Fruit fly (Drosophila melanogaster) whole organism, prepupa: Measurements from ENCODE around the gene CG8349.

Experiments
- Blimp-1 ChIP-seq: fragments of 200-800 bp; sonication (Bioruptor generic); optimal IDR thresholded peaks from 3 replicates; lab custom pipeline; 2017; ENCODE audit warnings: missing biosample characterization, missing genetic modification characterization, mild to moderate bottlenecking, moderate library complexity, missing genetic modification reagents
- CG10631 ChIP-seq: fragments of 200-800 bp; sonication (Bioruptor generic); optimal IDR thresholded peaks from 2 replicates; lab custom pipeline; 2016; ENCODE audit warnings: missing biosample characterization, missing genetic modification characterization
- CG10669 ChIP-seq: fragments of 200-800 bp; sonication (Bioruptor generic); optimal IDR thresholded peaks from 3 replicates; lab custom pipeline; 2018; ENCODE audit warnings: missing biosample characterization, mild to moderate bottlenecking, missing genetic modification characterization, moderate library complexity
- CG11294 ChIP-seq: fragments of 200-800 bp; sonication (Bioruptor generic); IDR thresholded peaks from 2 replicates; pipeline ENCODE4 v1.3.6; 2022; ENCODE audit warnings: missing biosample characterization, missing genetic modification characterization
- CG11762 ChIP-seq: fragments of 200-800 bp; sonication (Bioruptor generic); optimal IDR thresholded peaks from 3 replicates; lab custom pipeline; 2016; ENCODE audit warnings: missing biosample characterization, missing genetic modification characterization; ENCODE audit not compliant: insufficient read depth
- CG15336 ChIP-seq: fragments of 200-800 bp; sonication (Bioruptor generic); IDR thresholded peaks from 2 replicates; pipeline ENCODE4 v1.3.6; 2022; ENCODE audit warnings: missing biosample characterization, missing genetic modification characterization
- CG1621 ChIP-seq: fragments of 200-800 bp; sonication (Bioruptor generic); optimal IDR thresholded peaks from 3 replicates; lab custom pipeline; 2018; ENCODE audit warnings: missing biosample characterization, mild to moderate bottlenecking, missing genetic modification characterization
- CG16779 ChIP-seq: fragments of 200-800 bp; sonication (Bioruptor generic); optimal IDR thresholded peaks from 3 replicates; lab custom pipeline; 2017; ENCODE audit warnings: missing biosample characterization, mild to moderate bottlenecking, missing genetic modification characterization
- CG3032 ChIP-seq: fragments of 200-800 bp; optimal IDR thresholded peaks from 2 replicates; lab custom pipeline; 2019; ENCODE audit warnings: missing biosample characterization, mild to moderate bottlenecking, missing genetic modification characterization, moderate library complexity
- CG34406 ChIP-seq: fragments of 200-800 bp; sonication (Bioruptor generic); optimal IDR thresholded peaks from 3 replicates; lab custom pipeline; 2016; ENCODE audit warnings: missing biosample characterization, missing genetic modification characterization
- CG3919 ChIP-seq: fragments of 200-800 bp; sonication (Bioruptor generic); optimal IDR thresholded peaks from 3 replicates; lab custom pipeline; 2016; ENCODE audit warnings: missing biosample characterization, missing genetic modification characterization
- CG6163 ChIP-seq: fragments of 200-800 bp; sonication (Bioruptor generic); IDR thresholded peaks from 3 replicates; pipeline ENCODE4 v1.3.6; 2022; ENCODE audit warnings: missing biosample characterization, missing genetic modification characterization
- CG6276 ChIP-seq: fragments of 200-800 bp; sonication (Bioruptor generic); optimal IDR thresholded peaks from 2 replicates; lab custom pipeline; 2017; ENCODE audit warnings: missing biosample characterization, mild to moderate bottlenecking, missing genetic modification characterization
- CG6792 ChIP-seq: fragments of 200-800 bp; sonication (Bioruptor generic); optimal IDR thresholded peaks from 3 replicates; lab custom pipeline; 2016; ENCODE audit warnings: missing biosample characterization, missing genetic modification characterization
- CG6808 ChIP-seq: fragments of 200-800 bp; sonication (Bioruptor generic); optimal IDR thresholded peaks from 3 replicates; lab custom pipeline; 2017; ENCODE audit warnings: missing biosample characterization, missing genetic modification characterization, mild to moderate bottlenecking, moderate library complexity, missing genetic modification reagents
- CG8119 ChIP-seq: fragments of 200-800 bp; sonication (Bioruptor generic); IDR thresholded peaks from 3 replicates; pipeline ENCODE4 v1.3.6; 2022; ENCODE audit warnings: missing biosample characterization, missing genetic modification characterization
- CG8632 ChIP-seq: fragments of 200-800 bp; sonication (Bioruptor generic); optimal IDR thresholded peaks from 3 replicates; lab custom pipeline; 2016; ENCODE audit warnings: missing biosample characterization, missing genetic modification characterization
- CG9139 ChIP-seq: fragments of 200-800 bp; sonication (Bioruptor generic); optimal IDR thresholded peaks from 3 replicates; lab custom pipeline; 2017; ENCODE audit warnings: missing biosample characterization, mild to moderate bottlenecking, missing genetic modification characterization
- Eip78C ChIP-seq: fragments of 200-800 bp; sonication (Bioruptor generic); peaks from one replicate; lab custom pipeline; 2016; ENCODE audit warnings: missing biosample characterization, missing genetic modification characterization
- Eip93F ChIP-seq: fragments of 200-800 bp; sonication (Bioruptor generic); optimal IDR thresholded peaks from 2 replicates; lab custom pipeline; 2016; ENCODE audit warnings: missing biosample characterization, mild to moderate bottlenecking, missing genetic modification characterization
- Ets21C ChIP-seq: fragments of 200-800 bp; sonication (Bioruptor generic); optimal IDR thresholded peaks from 3 replicates; lab custom pipeline; 2016; ENCODE audit warnings: missing biosample characterization, missing genetic modification characterization
- Ets96B ChIP-seq: fragments of 200-800 bp; optimal IDR thresholded peaks from 2 replicates; lab custom pipeline; 2019; ENCODE audit warnings: missing biosample characterization, mild to moderate bottlenecking, missing genetic modification characterization, moderate library complexity
- Gug ChIP-seq: fragments of 200-800 bp; sonication (Bioruptor generic); IDR thresholded peaks from 2 replicates; pipeline ENCODE4 v1.3.6; 2022; ENCODE audit warnings: missing biosample characterization, missing genetic modification characterization
- Hr4 ChIP-seq: fragments of 200-800 bp; sonication (Bioruptor generic); optimal IDR thresholded peaks from 3 replicates; lab custom pipeline; 2016; ENCODE audit warnings: missing biosample characterization, missing genetic modification characterization
- Lpt ChIP-seq: fragments of 200-800 bp; sonication (Bioruptor generic); optimal IDR thresholded peaks from 3 replicates; lab custom pipeline; 2016; ENCODE audit warnings: missing biosample characterization, missing genetic modification characterization
- Met ChIP-seq: fragments of 200-800 bp; sonication (Bioruptor generic); optimal IDR thresholded peaks from 3 replicates; lab custom pipeline; 2016; ENCODE audit warnings: missing biosample characterization, missing genetic modification characterization
- Sox102F ChIP-seq: fragments of 200-800 bp; sonication (Bioruptor generic); optimal IDR thresholded peaks from 2 replicates; lab custom pipeline; 2016; ENCODE audit warnings: missing biosample characterization, mild to moderate bottlenecking, missing genetic modification characterization
- Sox14 ChIP-seq: fragments of 200-800 bp; sonication (Bioruptor generic); optimal IDR thresholded peaks from 3 replicates; lab custom pipeline; 2016; ENCODE audit warnings: missing biosample characterization, missing genetic modification characterization
- Sox15 ChIP-seq: fragments of 200-800 bp; sonication (Bioruptor generic); optimal IDR thresholded peaks from 3 replicates; lab custom pipeline; 2016; ENCODE audit warnings: missing biosample characterization, missing genetic modification characterization
- achi ChIP-seq: fragments of 200-800 bp; sonication (Bioruptor generic); optimal IDR thresholded peaks from 3 replicates; lab custom pipeline; 2016; ENCODE audit warnings: missing biosample characterization, missing genetic modification characterization
- dac ChIP-seq: fragments of 200-800 bp; sonication (Bioruptor generic); optimal IDR thresholded peaks from 2 replicates; lab custom pipeline; 2017; ENCODE audit warnings: missing biosample characterization, mild to moderate bottlenecking, missing genetic modification characterization
- dsx ChIP-seq: fragments of 200-800 bp; optimal IDR thresholded peaks from 3 replicates; lab custom pipeline; 2019; ENCODE audit warnings: missing biosample characterization, mild to moderate bottlenecking, missing genetic modification characterization, moderate library complexity; ENCODE audit not compliant: poor library complexity, severe bottlenecking
- eg ChIP-seq: fragments of 200-800 bp; sonication (Bioruptor generic); IDR thresholded peaks from 3 replicates; pipeline ENCODE4 v1.3.6; 2022; ENCODE audit warnings: missing biosample characterization, missing genetic modification characterization
- esn ChIP-seq: fragments of 200-800 bp; sonication (Bioruptor generic); optimal IDR thresholded peaks from 2 replicates; lab custom pipeline; 2016; ENCODE audit warnings: missing biosample characterization, mild to moderate bottlenecking, missing genetic modification characterization, moderate library complexity
- fd59A ChIP-seq: fragments of 200-800 bp; sonication (Bioruptor generic); optimal IDR thresholded peaks from 2 replicates; lab custom pipeline; 2017; ENCODE audit warnings: missing biosample characterization, mild to moderate bottlenecking, missing genetic modification characterization, missing genetic modification reagents
- fkh ChIP-seq: fragments of 200-800 bp; sonication (Bioruptor generic); optimal IDR thresholded peaks from 3 replicates; lab custom pipeline; 2017; ENCODE audit warnings: missing biosample characterization, mild to moderate bottlenecking, missing genetic modification characterization, moderate library complexity
- lz ChIP-seq: fragments of 200-800 bp; sonication (Bioruptor generic); optimal IDR thresholded peaks from 3 replicates; lab custom pipeline; 2016; ENCODE audit warnings: missing biosample characterization, missing genetic modification characterization
- net ChIP-seq: fragments of 200-800 bp; sonication (Bioruptor generic); optimal IDR thresholded peaks from 3 replicates; lab custom pipeline; 2016; ENCODE audit warnings: missing biosample characterization, missing genetic modification characterization
- pdm3 ChIP-seq: fragments of 200-800 bp; sonication (Bioruptor generic); optimal IDR thresholded peaks from 3 replicates; lab custom pipeline; 2016; ENCODE audit warnings: missing biosample characterization, missing genetic modification characterization
- spab ChIP-seq: fragments of 200-800 bp; sonication (Bioruptor generic); optimal IDR thresholded peaks from 2 replicates; lab custom pipeline; 2017; ENCODE audit warnings: missing biosample characterization, mild to moderate bottlenecking, missing genetic modification characterization, missing genetic modification reagents
- ss ChIP-seq, 2 experiments: fragments of 200-800 bp; sonication (Bioruptor generic); optimal IDR thresholded peaks; 2 replicates in 1 of 2; 3 replicates in 1 of 2; lab custom pipeline; 2017 to 2018; ENCODE audit warnings: mild to moderate bottlenecking in 2 of 2, missing biosample characterization in 2 of 2, missing genetic modification characterization in 2 of 2, moderate library complexity in 1 of 2
- topi ChIP-seq: fragments of 200-800 bp; sonication (Bioruptor generic); optimal IDR thresholded peaks from 3 replicates; lab custom pipeline; 2016; ENCODE audit warnings: missing biosample characterization, missing genetic modification characterization
- vri ChIP-seq: fragments of 200-800 bp; sonication (Bioruptor generic); optimal IDR thresholded peaks from 3 replicates; lab custom pipeline; 2016; ENCODE audit warnings: missing biosample characterization, mild to moderate bottlenecking, missing genetic modification characterization

The CG8349 gene

dm6 chr2L:8232389-8232788 is 16.7 kb downstream of the CG8349 start (continued):
- TF ChIP-seq CG6808 (peak; percentile 92), CG11762 (GFP tag; lab: Kevin White, UChicago) (peak; percentile 81), CG6163 (GFP tag; lab: Robert Waterston, UW) (peak; percentile 93), achi (GFP tag; lab: Kevin White, UChicago) (peak; percentile 83), CG11294 (GFP tag; lab: Robert Waterston, UW) (peak; percentile 69; the same call in 1 of the 2 replicates), Lpt (GFP tag; lab: Kevin White, UChicago) (peak; percentile 70), CG34406 (GFP tag; lab: Kevin White, UChicago) (peak; percentile 72), Hr4 (GFP tag; lab: Kevin White, UChicago) (peak; percentile 71), CG6792 (peak; percentile 73), Eip93F (no peak), eg (GFP tag; lab: Robert Waterston, UW) (peak; percentile 82), CG16779 (tag; lab: Kevin White, UChicago) (peak; percentile 60), CG3919 (GFP tag; lab: Kevin White, UChicago) (peak; percentile 86), CG8119 (GFP tag; lab: Robert Waterston, UW) (peak; percentile 81), topi (GFP tag; lab: Kevin White, UChicago) (peak; percentile 57), lz (GFP tag; lab: Kevin White, UChicago) (peak; percentile 62), Sox15 (GFP tag; lab: Kevin White, UChicago) (peak; percentile 48), Ets96B (peak; percentile 85), Ets21C (GFP tag; lab: Kevin White, UChicago) (peak; percentile 46), Sox102F (GFP tag; lab: Kevin White, UChicago) (peak; percentile 48)

dm6 chr2L:8233571-8233970 is 17.9 kb downstream of the CG8349 start:
- peak; percentile 28 for TF ChIP-seq Eip78C (GFP tag; lab: Kevin White, UChicago)
- no peak for TF ChIP-seq spab
- peak; percentile 39 for TF ChIP-seq Blimp-1 (GFP tag; lab: Kevin White, UChicago)
- peak; percentile 35 for TF ChIP-seq fkh (GFP tag; lab: Kevin White, UChicago)
- peak; percentile 3 to 45 for TF ChIP-seq ss (GFP tag; optimal IDR thresholded peaks at IDR 0.05; lab: Kevin White, UChicago)
- no peak for TF ChIP-seq eg (GFP tag; lab: Robert Waterston, UW)
- TF ChIP-seq vri (GFP tag; lab: Kevin White, UChicago): peak; percentile 16
- peak; percentile 18 for TF ChIP-seq esn
- no peak for TF ChIP-seq dac (GFP tag; lab: Kevin White, UChicago)
- TF ChIP-seq CG6808: no peak
- no peak for TF ChIP-seq Sox15 (GFP tag; lab: Kevin White, UChicago)
- TF ChIP-seq CG6163 (GFP tag; lab: Robert Waterston, UW): no peak
- no peak for TF ChIP-seq Eip93F
- TF ChIP-seq CG34406 (GFP tag; lab: Kevin White, UChicago): peak; percentile 26
- no peak for TF ChIP-seq dsx (GFP tag; lab: Kevin White, UChicago)
- no peak for TF ChIP-seq CG9139 (GFP tag; lab: Kevin White, UChicago)
- no peak for TF ChIP-seq Ets96B
- TF ChIP-seq Met (GFP tag; lab: Kevin White, UChicago): peak; percentile 31
- no peak for TF ChIP-seq net
- no peak for TF ChIP-seq CG10669 (GFP tag; lab: Kevin White, UChicago)
- no peak for TF ChIP-seq CG6276 (GFP tag; lab: Kevin White, UChicago)
- no peak for TF ChIP-seq fd59A (GFP tag; lab: Kevin White, UChicago)
- TF ChIP-seq CG15336: no peak
- TF ChIP-seq Gug (GFP tag; lab: Robert Waterston, UW): no peak
- TF ChIP-seq CG8632 (GFP tag; lab: Kevin White, UChicago): peak; percentile 25
- TF ChIP-seq Sox102F (GFP tag; lab: Kevin White, UChicago): no peak
- TF ChIP-seq CG6792: peak; percentile 41
- TF ChIP-seq pdm3 (GFP tag; lab: Kevin White, UChicago): no peak
- TF ChIP-seq Sox14 (GFP tag; lab: Kevin White, UChicago): no peak
- TF ChIP-seq CG1621 (tag; lab: Kevin White, UChicago): no peak
- peak; percentile 2 for TF ChIP-seq CG10631 (GFP tag; lab: Kevin White, UChicago)
- TF ChIP-seq CG3032 (tag; lab: Kevin White, UChicago): no peak
- TF ChIP-seq, all 60 proteins: peak for 11
